Worm (Caenorhabditis elegans): Measurements from ENCODE around the gene Y69A2AR.18.

Gene Y69A2AR.18

ce11 chrIV:2495118-2495785 lies at the start of gene Y69A2AR.18, which contains the start of gene ccdc-12:
TSS of gene Y69A2AR.18 (plus strand) at chrIV:2495735.
TSS of gene ccdc-12 (minus strand) at chrIV:2495174.
- TF ChIP-seq unc-62 (GFP tag; optimal IDR thresholded peaks at IDR 0.05): no peak

ce11 chrIV:2451233-2451632 lies 44.3 kb upstream of the Y69A2AR.18 start, which contains the start of gene C45G7.13:
TSS of gene C45G7.13 (minus strand) at chrIV:2451333.
- TF ChIP-seq unc-62 (GFP tag; optimal IDR thresholded peaks at IDR 0.05): no peak

- TF ChIP-seq unc-62 (GFP tag; optimal IDR thresholded peaks at IDR 0.05): no peak
Observed at ce11 chrIV:2451655-2452054, 43.9 kb upstream of the Y69A2AR.18 start.

ce11 chrIV:2455128-2455527 lies 40.4 kb upstream of the Y69A2AR.18 start:
- no peak for TF ChIP-seq unc-62 (GFP tag; optimal IDR thresholded peaks at IDR 0.05)

- TF ChIP-seq unc-62 (GFP tag; optimal IDR thresholded peaks at IDR 0.05): no peak
Observed at ce11 chrIV:2461396-2461795, 34.1 kb upstream of the Y69A2AR.18 start.

ce11 chrIV:2463311-2463710 lies 32.2 kb upstream of the Y69A2AR.18 start, which contains the start of gene cdh-10:
TSS of gene cdh-10 (minus strand) at chrIV:2463369.
- no peak for TF ChIP-seq unc-62 (GFP tag; optimal IDR thresholded peaks at IDR 0.05)

ce11 chrIV:2464156-2464555 lies 31.4 kb upstream of the Y69A2AR.18 start, which contains the start of gene ilys-3:
TSS of gene ilys-3 (plus strand) at chrIV:2464456.
- TF ChIP-seq unc-62 (GFP tag; optimal IDR thresholded peaks at IDR 0.05): no peak

- TF ChIP-seq unc-62 (GFP tag; optimal IDR thresholded peaks at IDR 0.05): no peak
Observed at ce11 chrIV:2466249-2466648, 29.3 kb upstream of the Y69A2AR.18 start.

ce11 chrIV:2467378-2467777 lies 28.2 kb upstream of the Y69A2AR.18 start, which contains the start of gene ilys-2:
TSS of gene ilys-2 (plus strand) at chrIV:2467678.
- no peak for TF ChIP-seq unc-62 (GFP tag; optimal IDR thresholded peaks at IDR 0.05)

- TF ChIP-seq unc-62 (GFP tag; optimal IDR thresholded peaks at IDR 0.05): no peak
Observed at ce11 chrIV:2470114-2470513, 25.4 kb upstream of the Y69A2AR.18 start, which contains the start of gene ilys-1. TSS of gene ilys-1 (plus strand) at chrIV:2470414.

ce11 chrIV:2476386-2476785 lies 19.1 kb upstream of the Y69A2AR.18 start, which contains the start of gene grd-16:
TSS of gene grd-16 (plus strand) at chrIV:2476686.
- TF ChIP-seq unc-62 (GFP tag; optimal IDR thresholded peaks at IDR 0.05): no peak

- no peak for TF ChIP-seq unc-62 (GFP tag; optimal IDR thresholded peaks at IDR 0.05)
Observed at ce11 chrIV:2481955-2482354, 13.6 kb upstream of the Y69A2AR.18 start, which contains the start of gene Y69A2AL.2. TSS of gene Y69A2AL.2 (plus strand) at chrIV:2482255.

ce11 chrIV:2488520-2488919 lies 7.0 kb upstream of the Y69A2AR.18 start, which contains the start of gene Y69A2AR.19:
TSS of gene Y69A2AR.19 (plus strand) at chrIV:2488820.
- no peak for TF ChIP-seq unc-62 (GFP tag; optimal IDR thresholded peaks at IDR 0.05)

- TF ChIP-seq unc-62 (GFP tag; optimal IDR thresholded peaks at IDR 0.05): no peak
Observed at ce11 chrIV:2496084-2496483, 549 bp downstream of the Y69A2AR.18 start.

ce11 chrIV:2497615-2498183 lies 2.2 kb downstream of the Y69A2AR.18 start, which contains the start of gene Y69A2AR.16:
TSS of gene Y69A2AR.16 (plus strand) at chrIV:2497803.
- TF ChIP-seq unc-62 (GFP tag; optimal IDR thresholded peaks at IDR 0.05): no peak

- no peak for TF ChIP-seq unc-62 (GFP tag; optimal IDR thresholded peaks at IDR 0.05)
Observed at ce11 chrIV:2507824-2508223, 12.3 kb downstream of the Y69A2AR.18 start, which contains the start of gene Y69A2AR.22. TSS of gene Y69A2AR.22 (minus strand) at chrIV:2507924.

- no peak for TF ChIP-seq unc-62 (GFP tag; optimal IDR thresholded peaks at IDR 0.05)
Observed at ce11 chrIV:2526836-2527235, 31.3 kb downstream of the Y69A2AR.18 start.

Data from whole organism, dauer.